Worm (Caenorhabditis elegans) whole organism, late embryonic: ENCODE data around the gene T28F3.5.

Experiments
- dmd-4 ChIP-seq: sonication (generic microtip); optimal IDR thresholded peaks from 2 replicates; lab custom pipeline; 2016; ENCODE audit warnings: borderline replicate concordance, missing genetic modification characterization, missing compliant biosample characterization
- unc-3 ChIP-seq, 2 experiments: fragments of 200-800 bp in 1 of 2; sonication (Bioruptor generic) in 1 of 2; sonication (generic microtip) in 1 of 2; conservative IDR thresholded peaks in 1 of 2; optimal IDR thresholded peaks in 1 of 2; 2 replicates each; pipeline versions ENCODE4 v1.3.6 to Lab custom; 2016 to 2022; ENCODE audit warnings: missing compliant biosample characterization in 2 of 2, missing genetic modification characterization in 2 of 2, missing genetic modification reagents in 1 of 2
- unc-86 ChIP-seq: sonication (generic microtip); optimal IDR thresholded peaks from 2 replicates; lab custom pipeline; 2016; ENCODE audit warnings: missing genetic modification characterization, missing compliant biosample characterization

DNA sequence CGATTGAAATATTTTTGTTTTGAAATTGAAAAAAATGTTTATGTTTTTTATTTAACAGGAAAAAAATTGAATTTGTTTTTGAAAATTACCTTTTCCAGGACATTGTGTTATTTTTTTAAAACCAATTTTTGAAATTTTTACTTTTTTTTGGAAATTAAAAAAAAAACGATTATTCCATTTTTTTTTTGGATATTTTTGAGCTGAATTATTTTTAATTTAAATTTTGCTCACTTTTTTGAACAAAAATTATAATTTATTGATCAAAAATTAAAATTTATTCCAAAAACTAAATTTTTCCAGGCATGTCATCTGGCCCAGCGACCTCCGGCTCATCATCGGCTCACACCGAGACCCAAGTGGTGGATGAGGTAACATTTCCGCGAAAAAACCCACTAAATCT, 39.6 kb upstream of the T28F3.5 start, which contains the start of gene gtf-2E1:
- TF ChIP-seq unc-86 (tag; lab: Kevin White, UChicago) (no peak), dmd-4 (tag; lab: Kevin White, UChicago) (no peak), unc-3 (GFP tag; conservative IDR thresholded peaks at IDR 0.05; lab: Robert Waterston, UW) (no peak), unc-3 (tag; optimal IDR thresholded peaks at IDR 0.05; lab: Kevin White, UChicago) (no peak)
